Worm (Caenorhabditis elegans) whole organism, early embryonic: ENCODE results near the gene ceh-93.

ENCODE experiments used
- B0310.2 ChIP-seq: sonication (generic microtip); optimal IDR thresholded peaks from 2 replicates; lab custom pipeline; 2016; ENCODE audit warnings: mild to moderate bottlenecking, missing genetic modification characterization, missing compliant biosample characterization
- F13C5.2 ChIP-seq: sonication (generic microtip); optimal IDR thresholded peaks from 2 replicates; lab custom pipeline; 2017; ENCODE audit warnings: mild to moderate bottlenecking, missing genetic modification characterization, inconsistent platforms, missing compliant biosample characterization
- aly-1 ChIP-seq: sonication (generic microtip); optimal IDR thresholded peaks from 2 replicates; lab custom pipeline; 2016; ENCODE audit warnings: missing genetic modification characterization, missing compliant biosample characterization
- ama-1 ChIP-seq: fragments of 150-350 bp; optimal IDR thresholded peaks from 2 replicates; lab custom pipeline; 2014
- ceh-13 ChIP-seq: fragments of 200-800 bp; sonication (Bioruptor generic); optimal IDR thresholded peaks from 2 replicates; lab custom pipeline; 2018; ENCODE audit warnings: mild to moderate bottlenecking, missing genetic modification characterization, missing compliant biosample characterization
- ets-7 ChIP-seq: sonication (generic microtip); optimal IDR thresholded peaks from 2 replicates; lab custom pipeline; 2016; ENCODE audit warnings: missing genotype, missing genetic modification characterization, missing compliant biosample characterization
- flt-1 ChIP-seq: fragments of 200-800 bp; sonication (Bioruptor generic); IDR thresholded peaks from 2 replicates; pipeline ENCODE4 v1.3.6; 2022; ENCODE audit warnings: missing genetic modification characterization, missing compliant biosample characterization
- hnd-1 ChIP-seq: sonication (generic microtip); optimal IDR thresholded peaks from 2 replicates; lab custom pipeline; 2016; ENCODE audit warnings: missing genetic modification characterization, missing compliant biosample characterization
- tbx-11 ChIP-seq: fragments of 200-800 bp; sonication (Bioruptor generic); IDR thresholded peaks from 2 replicates; pipeline ENCODE4 v1.3.6; 2022; ENCODE audit warnings: missing genetic modification characterization, missing compliant biosample characterization
- tbx-37 ChIP-seq: fragments of 200-800 bp; sonication (Bioruptor generic); conservative IDR thresholded peaks from 2 replicates; pipeline ENCODE4 v1.3.6; 2022; ENCODE audit warnings: missing genetic modification reagents, missing genetic modification characterization, missing compliant biosample characterization

DNA sequence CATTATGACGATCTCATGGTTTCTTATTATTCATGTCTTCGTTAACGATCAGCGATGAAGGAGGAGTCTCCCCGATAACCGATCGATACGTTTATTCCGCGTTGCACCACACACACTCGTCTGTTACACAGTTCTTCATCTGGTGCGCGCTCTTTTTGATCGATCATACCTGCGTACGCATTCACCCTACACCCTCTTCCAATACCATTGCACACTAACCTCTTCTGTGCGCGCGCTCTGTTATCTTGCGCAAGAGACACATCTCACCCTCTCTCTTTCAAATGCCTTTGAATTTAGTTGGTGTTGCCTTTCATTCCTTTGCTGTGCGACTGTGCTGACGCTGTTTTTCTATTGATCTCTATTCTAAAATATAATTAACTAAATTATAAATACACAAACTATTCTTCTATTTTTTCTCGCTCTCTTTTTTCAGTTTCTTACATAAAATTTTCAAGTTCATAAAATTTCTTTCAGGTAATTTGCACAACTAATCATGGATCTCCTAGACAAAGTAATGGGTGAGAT lies 16.8 kb downstream of the ceh-93 start, which contains the start of gene nrde-3:
- no peak for TF ChIP-seq flt-1
- no peak for TF ChIP-seq tbx-37
- TF ChIP-seq ama-1 (lab: Kevin White, UChicago), result no peak
- no peak for TF ChIP-seq F13C5.2 (tag; lab: Kevin White, UChicago)
- TF ChIP-seq B0310.2 (tag; lab: Kevin White, UChicago), result no peak
- no peak for TF ChIP-seq ets-7
- no peak for TF ChIP-seq hnd-1
- TF ChIP-seq tbx-11 (GFP tag; lab: Robert Waterston, UW), result no peak
- no peak for TF ChIP-seq aly-1 (tag; lab: Kevin White, UChicago)
- no peak for TF ChIP-seq ceh-13 (GFP tag; lab: Kevin White, UChicago)
